Worm (Caenorhabditis elegans) whole organism, L4/young adult: Measurements from ENCODE around the gene Y24D9A.7.

ENCODE experiments used
- W03F9.2 ChIP-seq: fragments of 150-350 bp; optimal IDR thresholded peaks from 2 replicates; lab custom pipeline; 2014; ENCODE audit warnings: missing biosample characterization, missing genetic modification characterization
- dao-5 ChIP-seq: sonication (generic microtip); optimal IDR thresholded peaks from 2 replicates; lab custom pipeline; 2016; ENCODE audit warnings: missing genotype, missing genetic modification characterization, moderate library complexity, missing compliant biosample characterization
- him-1 ChIP-seq: sonication (generic microtip); optimal IDR thresholded peaks from 2 replicates; lab custom pipeline; 2016; ENCODE audit warnings: missing genotype, missing genetic modification reagents, missing genetic modification characterization, missing compliant biosample characterization

DNA sequence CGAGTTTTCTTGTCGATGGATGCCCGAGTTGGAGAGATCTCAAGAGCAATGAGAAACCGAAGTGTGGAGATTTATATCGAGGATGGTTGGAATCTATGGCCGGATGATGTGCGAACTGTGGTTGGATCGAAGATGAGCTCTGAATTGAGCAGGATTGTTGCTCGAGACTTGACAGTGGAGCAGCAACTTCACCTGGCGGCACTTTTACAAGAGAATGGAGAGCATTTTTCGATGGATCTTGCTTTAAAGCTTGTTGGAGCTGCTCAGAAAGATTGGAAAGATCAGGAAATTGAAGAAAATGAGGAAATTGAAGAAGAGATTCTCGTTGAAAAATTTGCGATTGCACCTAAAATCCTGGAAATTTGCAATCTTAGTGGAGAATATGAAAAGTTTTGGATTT is 35.9 kb downstream of the Y24D9A.7 start:
- no peak for TF ChIP-seq him-1 (tag; lab: Kevin White, UChicago)
- no peak for TF ChIP-seq W03F9.2
- no peak for TF ChIP-seq dao-5 (tag; lab: Kevin White, UChicago)
